Fruit fly (Drosophila melanogaster): ENCODE data around the gene CG2003.

DNA sequence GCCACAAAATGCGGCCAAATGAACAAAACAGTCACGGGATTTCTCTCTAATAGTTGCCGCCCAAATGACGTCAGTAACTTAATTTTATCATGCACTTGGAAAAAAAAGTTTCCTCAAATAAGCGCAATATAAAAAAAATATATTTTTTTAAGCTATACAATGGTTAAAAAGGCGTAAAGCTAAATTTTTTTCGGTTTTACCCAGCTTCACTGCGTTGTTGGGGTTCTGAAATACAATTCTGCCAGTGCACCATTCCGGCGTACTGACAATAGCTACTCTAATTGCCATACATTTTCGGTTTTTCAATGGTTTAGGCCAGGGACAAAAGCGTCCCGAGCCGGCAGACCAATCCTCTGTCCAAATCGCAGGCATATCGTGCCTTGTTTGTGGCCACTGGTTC, 55.0 kb downstream of the CG2003 start:
- TF ChIP-seq rn (GFP tag; IDR thresholded peaks at IDR 0.05): no peak
- TF ChIP-seq CG14655 (GFP tag; optimal IDR thresholded peaks at IDR 0.05): peak; percentile 26
